Worm (Caenorhabditis elegans) whole organism, L1 larva: ENCODE data around the gene mltn-8.

Source experiments
- fkh-10 ChIP-seq: sonication (generic microtip); optimal IDR thresholded peaks from 2 replicates; lab custom pipeline; 2017; ENCODE audit warnings: missing biosample characterization, missing genetic modification reagents, missing genetic modification characterization
- jun-1 ChIP-seq: fragments of 150-350 bp; optimal IDR thresholded peaks from 2 replicates; lab custom pipeline; 2014; ENCODE audit warnings: missing biosample characterization, missing genetic modification reagents, missing genetic modification characterization
- nhr-76 ChIP-seq: sonication (generic microtip); optimal IDR thresholded peaks from 2 replicates; lab custom pipeline; 2017; ENCODE audit warnings: missing biosample characterization, missing genetic modification characterization

DNA sequence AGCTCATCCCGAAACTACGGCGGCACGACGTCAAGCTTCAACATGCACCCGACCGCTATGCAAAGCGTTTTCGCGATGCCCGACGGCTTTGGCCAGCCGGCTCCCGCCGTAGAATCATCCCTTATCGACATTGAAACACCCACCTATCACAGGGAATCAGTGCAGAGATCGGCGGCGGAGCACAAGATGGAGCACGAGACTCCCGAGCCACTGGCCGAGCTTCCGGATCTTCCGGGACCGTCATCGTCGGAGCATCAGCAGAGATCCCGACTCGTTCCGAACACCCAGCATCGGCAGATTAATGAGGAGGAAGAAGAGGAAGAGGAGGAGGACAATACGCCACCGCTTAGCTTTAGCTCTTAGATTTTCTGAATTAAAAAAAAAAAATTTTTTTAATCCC is 21.6 kb downstream of the mltn-8 start:
- no peak for TF ChIP-seq jun-1 (tag; lab: Kevin White, UChicago)
- no peak for TF ChIP-seq nhr-76 (tag; lab: Kevin White, UChicago)
- no peak for TF ChIP-seq fkh-10 (GFP tag; lab: Kevin White, UChicago)
